Fruit fly (Drosophila melanogaster) whole organism, wandering third instar larva: Measurements from ENCODE around the gene Nedd8.

Source experiments
- Vsx2 ChIP-seq: fragments of 200-300, 225-300 bp; sonication (Bioruptor generic); optimal IDR thresholded peaks from 2 replicates; lab custom pipeline; 2018; ENCODE audit warnings: missing biosample characterization, missing genetic modification characterization; ENCODE audit not compliant: partially characterized antibody
- dl ChIP-seq, 2 experiments: fragments of 175-275, 200-275 bp in 1 of 2; fragments of 200-275 bp in 1 of 2; sonication (Bioruptor generic); optimal IDR thresholded peaks; lab custom pipeline; 2018; ENCODE audit warnings: mild to moderate bottlenecking in 2 of 2, missing biosample characterization in 2 of 2, missing genetic modification characterization in 2 of 2, moderate library complexity in 2 of 2; ENCODE audit not compliant: partially characterized antibody in 2 of 2, insufficient read depth in 1 of 2

- TF ChIP-seq Vsx2 (GFP tag; lab: Kevin White, UChicago) (no peak), dl (GFP tag; optimal IDR thresholded peaks at IDR 0.05; lab: Kevin White, UChicago; ENCODE audit: insufficient read depth in 1 of 2, partially characterized antibody in 2 of 2) (no peak)
Measured at dm6 chr2L:18934588-18934987, 17.0 kb downstream of the Nedd8 start.
